Fruit fly (Drosophila melanogaster) whole organism, embryonic: ENCODE data around the gene Pde6.

Experiments
- Awh ChIP-seq: fragments of 200-800 bp; sonication (Bioruptor generic); IDR thresholded peaks from 2 replicates; pipeline ENCODE4, ENCODE4 v1.3.6; 2022; ENCODE audit warnings: missing biosample characterization, missing genetic modification characterization
- BtbVII ChIP-seq: fragments of 200-800 bp; sonication (Bioruptor generic); optimal IDR thresholded peaks from 3 replicates; lab custom pipeline; 2017; ENCODE audit warnings: missing biosample characterization, mild to moderate bottlenecking, missing genetic modification characterization
- CG1024 ChIP-seq: fragments of 200-800 bp; sonication (Bioruptor generic); IDR thresholded peaks from 2 replicates; pipeline ENCODE4 v1.3.6; 2022; ENCODE audit warnings: missing biosample characterization, missing genetic modification characterization
- CG10462 ChIP-seq: fragments of 200-800 bp; sonication (Bioruptor generic); optimal IDR thresholded peaks from 2 replicates; lab custom pipeline; 2016; ENCODE audit warnings: missing biosample characterization, missing genetic modification characterization
- CG12769 ChIP-seq: fragments of 200-800 bp; sonication (Bioruptor generic); optimal IDR thresholded peaks from 2 replicates; lab custom pipeline; 2019; ENCODE audit warnings: missing biosample characterization, mild to moderate bottlenecking, missing genetic modification characterization, moderate library complexity
- CG14441 ChIP-seq: fragments of 200-800 bp; sonication (Bioruptor generic); IDR thresholded peaks from 2 replicates; pipeline ENCODE4 v1.3.6; 2022; ENCODE audit warnings: missing biosample characterization, missing genetic modification characterization
- CG15696 ChIP-seq: fragments of 200-800 bp; sonication (Bioruptor generic); optimal IDR thresholded peaks from 2 replicates; lab custom pipeline; 2019; ENCODE audit warnings: missing biosample characterization, mild to moderate bottlenecking, missing genetic modification characterization, moderate library complexity
- CG17359 ChIP-seq: fragments of 200-800 bp; sonication (Bioruptor generic); optimal IDR thresholded peaks from 3 replicates; lab custom pipeline; 2018; ENCODE audit warnings: missing biosample characterization, mild to moderate bottlenecking, missing genetic modification characterization, moderate library complexity
- CG17361 ChIP-seq: fragments of 200-800 bp; sonication (Bioruptor generic); IDR thresholded peaks from 3 replicates; pipeline ENCODE4 v1.3.6; 2022; ENCODE audit warnings: missing biosample characterization, missing genetic modification characterization
- CG17612 ChIP-seq: fragments of 200-800 bp; sonication (Bioruptor generic); IDR thresholded peaks from 2 replicates; pipeline ENCODE4 v1.3.6; 2022; ENCODE audit warnings: missing biosample characterization, missing genetic modification characterization
- CG18476 ChIP-seq: fragments of 200-800 bp; sonication (Bioruptor generic); optimal IDR thresholded peaks from 2 replicates; lab custom pipeline; 2016; ENCODE audit warnings: missing biosample characterization, mild to moderate bottlenecking, missing genetic modification characterization
- CG2116 ChIP-seq: fragments of 200-800 bp; sonication (Bioruptor generic); optimal IDR thresholded peaks from 3 replicates; lab custom pipeline; 2018; ENCODE audit warnings: missing biosample characterization, mild to moderate bottlenecking, missing genetic modification characterization
- CG2712 ChIP-seq: fragments of 200-800 bp; optimal IDR thresholded peaks from 3 replicates; lab custom pipeline; 2019; ENCODE audit warnings: missing biosample characterization, mild to moderate bottlenecking, missing genetic modification characterization, moderate library complexity
- CG2875 ChIP-seq: fragments of 200-800 bp; sonication (Bioruptor generic); optimal IDR thresholded peaks from 2 replicates; lab custom pipeline; 2017; ENCODE audit warnings: missing biosample characterization, mild to moderate bottlenecking, missing genetic modification characterization, missing genetic modification reagents
- CG34376 ChIP-seq: fragments of 200-800 bp; sonication (Bioruptor generic); optimal IDR thresholded peaks from 2 replicates; lab custom pipeline; 2018; ENCODE audit warnings: missing biosample characterization, mild to moderate bottlenecking, missing genetic modification characterization
- CG3838 ChIP-seq: fragments of 200-800 bp; sonication (Bioruptor generic); optimal IDR thresholded peaks from 3 replicates; lab custom pipeline; 2016; ENCODE audit warnings: missing biosample characterization, missing genetic modification characterization
- CG4707 ChIP-seq: fragments of 200-800 bp; sonication (Bioruptor generic); optimal IDR thresholded peaks from 2 replicates; lab custom pipeline; 2018; ENCODE audit warnings: missing biosample characterization, mild to moderate bottlenecking, missing genetic modification characterization, moderate library complexity
- CG4730 ChIP-seq: fragments of 200-800 bp; sonication (Bioruptor generic); IDR thresholded peaks from 2 replicates; pipeline ENCODE4 v1.3.6; 2022; ENCODE audit warnings: missing biosample characterization, missing genetic modification characterization
- CG6683 ChIP-seq: fragments of 200-800 bp; sonication (Bioruptor generic); optimal IDR thresholded peaks from 2 replicates; lab custom pipeline; 2017; ENCODE audit warnings: missing biosample characterization, mild to moderate bottlenecking, missing genetic modification characterization, missing genetic modification reagents
- CG6765 ChIP-seq: fragments of 200-800 bp; sonication (Bioruptor generic); optimal IDR thresholded peaks from 3 replicates; lab custom pipeline; 2017; ENCODE audit warnings: missing biosample characterization, mild to moderate bottlenecking, missing genetic modification characterization
- CG7745 ChIP-seq: fragments of 200-800 bp; sonication (Bioruptor generic); optimal IDR thresholded peaks from 2 replicates; lab custom pipeline; 2018; ENCODE audit warnings: missing biosample characterization, mild to moderate bottlenecking, missing genetic modification characterization, moderate library complexity
- CG8281 ChIP-seq: fragments of 200-800 bp; sonication (Bioruptor generic); optimal IDR thresholded peaks from 2 replicates; lab custom pipeline; 2018; ENCODE audit warnings: missing biosample characterization, mild to moderate bottlenecking, missing genetic modification characterization, moderate library complexity
- CG9609 ChIP-seq: fragments of 200-800 bp; sonication (Bioruptor generic); optimal IDR thresholded peaks from 3 replicates; lab custom pipeline; 2016; ENCODE audit warnings: missing biosample characterization, missing genetic modification characterization
- CHES-1-like ChIP-seq: fragments of 200-800 bp; sonication (Bioruptor generic); optimal IDR thresholded peaks from 2 replicates; lab custom pipeline; 2016; ENCODE audit warnings: missing biosample characterization, missing genetic modification characterization
- Dfd ChIP-seq, 2 experiments: fragments of >200 bp; optimal IDR thresholded peaks; 2 replicates each; lab custom pipeline; 2017; ENCODE audit warnings: missing biosample characterization in 2 of 2, missing genetic modification characterization in 2 of 2
- E2f2 ChIP-seq: fragments of 200-800 bp; sonication (Bioruptor generic); IDR thresholded peaks from 2 replicates; pipeline ENCODE4 v1.3.6; 2022; ENCODE audit warnings: missing biosample characterization, missing genetic modification characterization
- Ets65A ChIP-seq: fragments of 200-800 bp; sonication (Bioruptor generic); peaks from one replicate; lab custom pipeline; 2016; ENCODE audit warnings: missing biosample characterization, missing genetic modification characterization
- H15 ChIP-seq: fragments of 200-800 bp; sonication (Bioruptor generic); IDR thresholded peaks from 3 replicates; pipeline ENCODE4 v1.3.6; 2022; ENCODE audit warnings: missing biosample characterization, missing genetic modification characterization
- Hand ChIP-seq: fragments of 200-800 bp; sonication (Bioruptor generic); optimal IDR thresholded peaks from 2 replicates; lab custom pipeline; 2017; ENCODE audit warnings: mild to moderate bottlenecking, missing biosample characterization, missing genetic modification reagents, missing genetic modification characterization
- PHDP ChIP-seq: fragments of 200-800 bp; sonication (Bioruptor generic); optimal IDR thresholded peaks from 3 replicates; lab custom pipeline; 2018; ENCODE audit warnings: missing biosample characterization, mild to moderate bottlenecking, missing genetic modification characterization, moderate library complexity
- Ptx1 ChIP-seq: fragments of 200-800 bp; sonication (Bioruptor generic); IDR thresholded peaks from 2 replicates; pipeline ENCODE4 v1.3.6; 2022; ENCODE audit warnings: missing biosample characterization, missing genetic modification characterization
- Sin3A ChIP-seq: fragments of >200 bp; optimal IDR thresholded peaks from 2 replicates; lab custom pipeline; 2018
- Stat92E ChIP-seq, 3 experiments: fragments of >200 bp in 2 of 3; fragments of 200-800 bp in 1 of 3; sonication (Bioruptor generic) in 1 of 3; optimal IDR thresholded peaks; 2 replicates each; lab custom pipeline; 2017 to 2019; ENCODE audit warnings: missing biosample characterization in 3 of 3, missing genetic modification characterization in 3 of 3, mild to moderate bottlenecking in 1 of 3, moderate library complexity in 1 of 3
- ab ChIP-seq: fragments of 200-800 bp; sonication (Bioruptor generic); optimal IDR thresholded peaks from 2 replicates; lab custom pipeline; 2016; ENCODE audit warnings: missing biosample characterization, missing genetic modification characterization
- ac ChIP-seq: fragments of 200-800 bp; sonication (Bioruptor generic); optimal IDR thresholded peaks from 3 replicates; lab custom pipeline; 2017; ENCODE audit warnings: missing biosample characterization, mild to moderate bottlenecking, missing genetic modification characterization
- cg ChIP-seq: fragments of 200-800 bp; sonication (Bioruptor generic); optimal IDR thresholded peaks from 3 replicates; lab custom pipeline; 2019; ENCODE audit warnings: missing biosample characterization, mild to moderate bottlenecking, missing genetic modification characterization, moderate library complexity
- corto ChIP-seq: fragments of 200-800 bp; sonication (Bioruptor generic); optimal IDR thresholded peaks from 2 replicates; lab custom pipeline; 2016; ENCODE audit warnings: missing biosample characterization, mild to moderate bottlenecking, missing genetic modification characterization, moderate library complexity
- crp ChIP-seq, 2 experiments: fragments of 200-800 bp; sonication (Bioruptor generic); optimal IDR thresholded peaks; 2 replicates in 1 of 2; 3 replicates in 1 of 2; lab custom pipeline; 2017; ENCODE audit warnings: missing biosample characterization in 2 of 2, missing genetic modification characterization in 2 of 2, mild to moderate bottlenecking in 1 of 2, moderate library complexity in 1 of 2
- emc ChIP-seq: fragments of 200-800 bp; sonication (Bioruptor generic); optimal IDR thresholded peaks from 2 replicates; lab custom pipeline; 2016; ENCODE audit warnings: missing biosample characterization, missing genetic modification characterization
- grn ChIP-seq: fragments of 200-800 bp; sonication (Bioruptor generic); optimal IDR thresholded peaks from 3 replicates; lab custom pipeline; 2017; ENCODE audit warnings: missing biosample characterization, missing genetic modification characterization
- inv ChIP-seq: fragments of 200-800 bp; sonication (Bioruptor generic); IDR thresholded peaks from 2 replicates; pipeline ENCODE4 v1.3.6; 2022; ENCODE audit warnings: missing biosample characterization, missing genetic modification characterization; ENCODE audit not compliant: partially characterized antibody
- klu ChIP-seq: fragments of 200-800 bp; sonication (Bioruptor generic); IDR thresholded peaks from 2 replicates; pipeline ENCODE4 v1.3.6; 2022; ENCODE audit warnings: missing biosample characterization, missing genetic modification characterization
- pan ChIP-seq, 4 experiments: fragments of >200 bp in 3 of 4; fragments of 200-800 bp in 1 of 4; sonication (Bioruptor generic) in 1 of 4; optimal IDR thresholded peaks in 3 of 4; IDR thresholded peaks in 1 of 4; 2 replicates each; pipeline versions ENCODE4 v1.3.6 to Lab custom; 2017 to 2022; ENCODE audit warnings: missing biosample characterization in 2 of 4, missing genetic modification characterization in 2 of 4, mixed read lengths in 1 of 4
- rib ChIP-seq: fragments of 200-800 bp; sonication (Bioruptor generic); IDR thresholded peaks from 2 replicates; pipeline ENCODE4 v1.3.6; 2022; ENCODE audit warnings: missing biosample characterization, missing genetic modification characterization
- slou ChIP-seq: fragments of 200-800 bp; sonication (Bioruptor generic); optimal IDR thresholded peaks from 3 replicates; lab custom pipeline; 2016; ENCODE audit warnings: missing biosample characterization, missing genetic modification characterization
- slp2 ChIP-seq: fragments of 200-800 bp; sonication (Bioruptor generic); optimal IDR thresholded peaks from 2 replicates; lab custom pipeline; 2016; ENCODE audit warnings: missing biosample characterization, missing genetic modification characterization
- tx ChIP-seq: fragments of 200-800 bp; sonication (Bioruptor generic); optimal IDR thresholded peaks from 2 replicates; lab custom pipeline; 2016; ENCODE audit warnings: missing biosample characterization, missing genetic modification characterization
- unpg ChIP-seq: fragments of 200-800 bp; sonication (Bioruptor generic); optimal IDR thresholded peaks from 3 replicates; lab custom pipeline; 2018; ENCODE audit warnings: missing biosample characterization, mild to moderate bottlenecking, missing genetic modification characterization, moderate library complexity
- wor ChIP-seq: fragments of 200-800 bp; sonication (Bioruptor generic); IDR thresholded peaks from 2 replicates; pipeline ENCODE4 v1.3.6; 2022; ENCODE audit warnings: missing biosample characterization, missing genetic modification characterization

Pde6 gene

DNA sequence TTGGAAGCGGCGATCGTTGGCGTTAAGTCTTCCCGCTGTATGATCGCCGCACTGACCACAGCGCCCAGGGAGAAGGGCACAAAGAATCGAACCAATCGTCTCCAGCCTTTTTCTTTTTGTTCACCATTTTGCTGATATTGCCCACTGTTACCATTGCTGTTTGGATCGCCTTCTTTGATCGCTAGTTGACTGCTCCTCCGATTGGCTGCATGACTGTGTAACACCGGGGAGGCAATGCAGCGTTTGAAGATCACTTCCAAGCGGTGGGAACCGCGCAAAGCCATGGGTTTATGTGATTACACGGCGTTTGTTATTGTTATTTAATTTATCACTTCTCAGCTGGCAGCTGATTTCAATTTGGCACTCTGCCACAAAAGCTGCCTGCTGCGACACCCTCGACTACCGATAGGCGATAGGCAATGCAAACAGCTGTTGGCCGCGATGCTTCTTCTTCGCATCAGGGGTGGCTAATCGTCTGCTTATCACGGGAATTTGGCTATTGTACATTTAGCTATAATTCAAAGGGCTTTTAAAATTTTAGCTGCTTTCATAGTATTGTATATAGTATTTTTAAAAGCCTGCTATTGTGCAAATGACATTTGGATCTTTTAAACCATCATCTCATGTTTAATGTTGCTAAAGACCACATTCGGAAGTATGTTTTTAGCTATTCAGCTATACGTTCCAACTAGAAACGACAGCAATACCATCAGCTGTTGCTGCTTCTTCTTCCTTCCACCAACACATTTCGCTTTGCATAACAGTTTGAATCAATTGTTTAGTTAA lies 46.8 kb downstream of the Pde6 start, which contains the start of the genes HtrA2 and mRpL11 (continued):
- TF ChIP-seq CG7745 (tag; lab: Kevin White, UChicago) (no peak), Hand (GFP tag; lab: Kevin White, UChicago) (no peak), BtbVII (no peak), CG17612 (GFP tag; lab: Robert Waterston, UW) (no peak), emc (no peak), CG3838 (GFP tag; lab: Kevin White, UChicago) (no peak), slou (GFP tag; lab: Kevin White, UChicago) (peak; percentile 57), CG1024 (GFP tag; lab: Robert Waterston, UW) (no peak), CG9609 (GFP tag; lab: Kevin White, UChicago) (peak; percentile 64), PHDP (peak; percentile 56), Dfd (GFP tag; optimal IDR thresholded peaks at IDR 0.05; lab: Kevin White, UChicago) (no peak), slp2 (GFP tag; lab: Kevin White, UChicago) (peak; percentile 62), cg (GFP tag; lab: Kevin White, UChicago) (no peak), CHES-1-like (GFP tag; lab: Kevin White, UChicago) (peak; percentile 76), Stat92E (GFP tag; optimal IDR thresholded peaks at IDR 0.05; lab: Kevin White, UChicago) (no peak), CG12769 (tag; lab: Kevin White, UChicago) (peak; percentile 46), unpg (GFP tag; lab: Kevin White, UChicago) (peak; percentile 59), Ptx1 (no peak; the same call in 1 of the 2 replicates), CG4730 (GFP tag; lab: Robert Waterston, UW) (no peak), crp (GFP tag; optimal IDR thresholded peaks at IDR 0.05; lab: Kevin White, UChicago) (peak; percentile 100), CG6683 (GFP tag; lab: Kevin White, UChicago) (no peak), CG2875 (peak; percentile 5), CG4707 (GFP tag; lab: Kevin White, UChicago) (peak; percentile 97), CG17359 (tag; lab: Kevin White, UChicago) (peak; percentile 42), inv (GFP tag; lab: Robert Waterston, UW) (0 out of 2 replicates have a peak, but pooled peaks have one; percentile 20), CG6765 (GFP tag; lab: Kevin White, UChicago) (no peak), CG2116 (GFP tag; lab: Kevin White, UChicago) (peak; percentile 57), klu (peak; percentile 21; the same call in 1 of the 2 replicates), corto (GFP tag; lab: Kevin White, UChicago) (no peak), CG34376 (GFP tag; lab: Kevin White, UChicago) (peak; percentile 58), Sin3A (lab: Kevin White, UChicago) (peak; percentile 90), CG14441 (peak; percentile 40; the same call in 1 of the 2 replicates), grn (GFP tag; lab: Kevin White, UChicago) (peak; percentile 18), rib (GFP tag; lab: Robert Waterston, UW) (no peak), E2f2 (GFP tag; lab: Robert Waterston, UW) (peak; percentile 58), wor (no peak), CG2712 (tag; lab: Kevin White, UChicago) (no peak), Awh (GFP tag; lab: Robert Waterston, UW) (no peak), CG10462 (GFP tag; lab: Kevin White, UChicago) (peak; percentile 35), ab (GFP tag; lab: Kevin White, UChicago) (peak; percentile 13), pan (optimal IDR thresholded peaks at IDR 0.05; lab: Kevin White, UChicago) (no peak), pan (GFP tag; optimal IDR thresholded peaks at IDR 0.05 in 1 of 2, IDR thresholded peaks at IDR 0.05 in 1 of 2) (peak in 1 of 2 experiments; percentile 30), CG15696 (tag; lab: Kevin White, UChicago) (peak; percentile 52), Ets65A (peak; percentile 95), CG18476 (GFP tag; lab: Kevin White, UChicago) (peak; percentile 19), tx (GFP tag; lab: Kevin White, UChicago) (peak; percentile 56), CG17361 (GFP tag; lab: Robert Waterston, UW) (no peak; the same call in 1 of the 3 replicates), H15 (GFP tag; lab: Robert Waterston, UW) (no peak), ac (no peak), CG8281 (tag; lab: Kevin White, UChicago) (peak; percentile 1)
